Fruit fly (Drosophila melanogaster): ENCODE measurements around the gene CG31769.

The CG31769 gene

DNA sequence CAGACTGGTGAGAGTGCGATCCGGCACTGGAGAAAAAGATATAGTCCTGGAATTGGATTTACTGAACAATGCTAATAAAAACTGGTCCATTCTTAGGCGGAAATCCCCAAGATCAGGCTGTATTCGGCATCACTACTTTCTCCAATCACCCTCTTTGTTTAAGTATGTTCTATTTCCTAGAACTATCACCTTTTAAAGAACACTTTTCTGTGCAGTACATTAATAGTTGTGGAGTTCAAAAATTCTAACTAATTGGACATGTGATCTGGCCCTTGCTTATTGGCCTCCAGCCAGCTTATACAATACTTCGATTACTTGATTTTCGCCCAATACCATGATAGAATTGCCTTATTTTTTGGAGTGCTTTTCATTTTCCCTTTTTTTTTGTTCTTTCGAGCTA lies 13.1 kb upstream of the CG31769 start (continued):
- no peak for TF ChIP-seq peb (GFP tag; IDR thresholded peaks at IDR 0.05)
- TF ChIP-seq chm (GFP tag; IDR thresholded peaks at IDR 0.05), result no peak
- peak; percentile 53 for TF ChIP-seq CG18262 (tag; optimal IDR thresholded peaks at IDR 0.05)
- no peak for TF ChIP-seq CG4730 (GFP tag; IDR thresholded peaks at IDR 0.05)
- TF ChIP-seq CG3407 (GFP tag; optimal IDR thresholded peaks at IDR 0.05), result peak; percentile 3
- TF ChIP-seq CG16779 (GFP tag; IDR thresholded peaks at IDR 0.05), result no peak
- TF ChIP-seq Spps (tag; optimal IDR thresholded peaks at IDR 0.05), result no peak
- TF ChIP-seq CG2120 (GFP tag; optimal IDR thresholded peaks at IDR 0.05), result peak; percentile 35
- peak; percentile 12 for TF ChIP-seq tin (GFP tag; optimal IDR thresholded peaks at IDR 0.05)
- TF ChIP-seq Eip74EF (GFP tag; optimal IDR thresholded peaks at IDR 0.05), result no peak
- no peak for TF ChIP-seq CG12071 (GFP tag; optimal IDR thresholded peaks at IDR 0.05)
- no peak for TF ChIP-seq CG12744 (GFP tag; optimal IDR thresholded peaks at IDR 0.05)
- TF ChIP-seq D (optimal IDR thresholded peaks at IDR 0.05), result no peak
- TF ChIP-seq D (GFP tag; optimal IDR thresholded peaks at IDR 0.05), result peak; percentile 47
- no peak for TF ChIP-seq CG8290 (GFP tag; optimal IDR thresholded peaks at IDR 0.05)
- TF ChIP-seq CG8290 (tag; optimal IDR thresholded peaks at IDR 0.05), result no peak
- no peak for TF ChIP-seq MESR4 (GFP tag; optimal IDR thresholded peaks at IDR 0.05)
- no peak for TF ChIP-seq gro (GFP tag; optimal IDR thresholded peaks at IDR 0.05)
- TF ChIP-seq her (GFP tag; optimal IDR thresholded peaks at IDR 0.05), result no peak
- TF ChIP-seq CG12219 (GFP tag; optimal IDR thresholded peaks at IDR 0.05), result peak; percentile 34
- TF ChIP-seq Sox102F (GFP tag; optimal IDR thresholded peaks at IDR 0.05), result peak; percentile 37
- TF ChIP-seq CG13296 (GFP tag; optimal IDR thresholded peaks at IDR 0.05), result peak; percentile 19
- no peak for TF ChIP-seq YL-1 (GFP tag; optimal IDR thresholded peaks at IDR 0.05)
- no peak for TF ChIP-seq CG9817 (tag; optimal IDR thresholded peaks at IDR 0.05)
- peak; percentile 55 for TF ChIP-seq CG13424 (tag; optimal IDR thresholded peaks at IDR 0.05)
- no peak for TF ChIP-seq rib (GFP tag; IDR thresholded peaks at IDR 0.05)
- TF ChIP-seq tio (GFP tag; optimal IDR thresholded peaks at IDR 0.05), result peak; percentile 5
- TF ChIP-seq Kr (GFP tag; optimal IDR thresholded peaks at IDR 0.05), result no peak
- peak; percentile 36 for TF ChIP-seq D19A (tag; optimal IDR thresholded peaks at IDR 0.05)
- TF ChIP-seq CG10209 (GFP tag; optimal IDR thresholded peaks at IDR 0.05), result peak; percentile 13
- TF ChIP-seq CG8944 (GFP tag; optimal IDR thresholded peaks at IDR 0.05), result peak; percentile 17
- peak; percentile 0 for TF ChIP-seq NfI (GFP tag; optimal IDR thresholded peaks at IDR 0.05)
- no peak for TF ChIP-seq CTCF (GFP tag; optimal IDR thresholded peaks at IDR 0.05)
- TF ChIP-seq sens (GFP tag), result peak; percentile 74
- no peak for TF ChIP-seq sd (tag; optimal IDR thresholded peaks at IDR 0.05)
- TF ChIP-seq lmd (GFP tag; IDR thresholded peaks at IDR 0.05), result no peak
- TF ChIP-seq CG3281 (GFP tag; optimal IDR thresholded peaks at IDR 0.05), result peak; percentile 26
- TF ChIP-seq bigmax (GFP tag; optimal IDR thresholded peaks at IDR 0.05), result no peak
- no peak for TF ChIP-seq psq (GFP tag; optimal IDR thresholded peaks at IDR 0.05)
- no peak for TF ChIP-seq CG10462 (GFP tag; optimal IDR thresholded peaks at IDR 0.05)
- peak; percentile 1 for TF ChIP-seq CG4424 (GFP tag; optimal IDR thresholded peaks at IDR 0.05)
- peak; percentile 20 for TF ChIP-seq CG18599 (GFP tag; optimal IDR thresholded peaks at IDR 0.05)
- TF ChIP-seq CG7556 (GFP tag; optimal IDR thresholded peaks at IDR 0.05), result peak; percentile 59
- no peak for TF ChIP-seq lbe (GFP tag; optimal IDR thresholded peaks at IDR 0.05)
- no peak for TF ChIP-seq CG10431 (GFP tag; optimal IDR thresholded peaks at IDR 0.05)
- TF ChIP-seq CG10654 (GFP tag; optimal IDR thresholded peaks at IDR 0.05), result peak; percentile 16
- TF ChIP-seq corto (GFP tag; optimal IDR thresholded peaks at IDR 0.05), result no peak
- peak; percentile 44 for TF ChIP-seq Oli (tag; optimal IDR thresholded peaks at IDR 0.05)
- TF ChIP-seq CG13775 (GFP tag; optimal IDR thresholded peaks at IDR 0.05), result peak; percentile 8
- peak; percentile 47 for TF ChIP-seq CG6854 (GFP tag; optimal IDR thresholded peaks at IDR 0.05)
- TF ChIP-seq gcm2 (GFP tag; optimal IDR thresholded peaks at IDR 0.05), result no peak
- TF ChIP-seq Atf3 (GFP tag; optimal IDR thresholded peaks at IDR 0.05), result no peak
- TF ChIP-seq jumu (GFP tag; optimal IDR thresholded peaks at IDR 0.05), result peak; percentile 23

All from whole organism, embryonic.